Fruit fly (Drosophila melanogaster) whole organism, wandering third instar larva: ENCODE results near the gene CG10428.

Source experiments
- Abd-B ChIP-seq: fragments of >200 bp; optimal IDR thresholded peaks from 2 replicates; lab custom pipeline; 2017; ENCODE audit warnings: missing biosample characterization, missing genetic modification characterization
- CG32264 ChIP-seq: fragments of 200-800 bp; sonication (Bioruptor generic); optimal IDR thresholded peaks from 2 replicates; lab custom pipeline; 2016; ENCODE audit warnings: missing biosample characterization, missing genetic modification characterization
- CG9705 ChIP-seq: fragments of 200-800 bp; sonication (Bioruptor generic); optimal IDR thresholded peaks from 2 replicates; lab custom pipeline; 2018; ENCODE audit warnings: missing biosample characterization, mild to moderate bottlenecking, missing genetic modification characterization
- CrebA ChIP-seq: fragments of 200-800 bp; sonication (Bioruptor generic); optimal IDR thresholded peaks from 2 replicates; lab custom pipeline; 2016; ENCODE audit warnings: missing biosample characterization, mild to moderate bottlenecking, missing genetic modification characterization, borderline replicate concordance
- Dfd ChIP-seq: fragments of >200 bp; optimal IDR thresholded peaks from 2 replicates; lab custom pipeline; 2017; ENCODE audit warnings: missing biosample characterization, missing genetic modification characterization
- Dif ChIP-seq: fragments of 200-275, 200-300 bp; sonication (Bioruptor generic); optimal IDR thresholded peaks from 2 replicates; lab custom pipeline; 2018; ENCODE audit warnings: missing biosample characterization, missing genetic modification characterization; ENCODE audit not compliant: partially characterized antibody
- GATAd ChIP-seq: sonication (Bioruptor generic); optimal IDR thresholded peaks from 2 replicates; lab custom pipeline; 2016; ENCODE audit warnings: missing biosample characterization, missing genetic modification characterization
- HLH106 ChIP-seq: fragments of 200-800 bp; optimal IDR thresholded peaks from 3 replicates; lab custom pipeline; 2019; ENCODE audit warnings: missing biosample characterization, mild to moderate bottlenecking, missing genetic modification characterization, moderate library complexity
- Hnf4 ChIP-seq: fragments of 200-800 bp; sonication (Bioruptor generic); optimal IDR thresholded peaks from 2 replicates; lab custom pipeline; 2016; ENCODE audit warnings: missing biosample characterization, mild to moderate bottlenecking, missing genetic modification characterization
- Hr78 ChIP-seq: fragments of >200 bp; optimal IDR thresholded peaks from 2 replicates; lab custom pipeline; 2017; ENCODE audit warnings: missing biosample characterization, missing genetic modification characterization
- Hr83 ChIP-seq: fragments of 200-300 bp; sonication (Bioruptor generic); optimal IDR thresholded peaks from 2 replicates; lab custom pipeline; 2016; ENCODE audit warnings: missing biosample characterization, mild to moderate bottlenecking, missing genetic modification characterization, moderate library complexity; ENCODE audit not compliant: poor library complexity, severe bottlenecking
- Jra ChIP-seq: sonication (Bioruptor generic); optimal IDR thresholded peaks from 2 replicates; lab custom pipeline; 2016; ENCODE audit warnings: missing biosample characterization, missing genetic modification characterization
- Mio ChIP-seq: sonication (Bioruptor generic); optimal IDR thresholded peaks from 2 replicates; lab custom pipeline; 2016; ENCODE audit warnings: missing biosample characterization, missing genetic modification characterization
- Myc ChIP-seq: fragments of >200 bp; optimal IDR thresholded peaks from 2 replicates; lab custom pipeline; 2017
- N ChIP-seq: fragments of >200 bp; optimal IDR thresholded peaks from 2 replicates; lab custom pipeline; 2018; ENCODE audit warnings: missing biosample characterization, missing external identifiers, missing genetic modification characterization
- OdsH ChIP-seq: fragments of 200-800 bp; sonication (Bioruptor generic); optimal IDR thresholded peaks from 2 replicates; lab custom pipeline; 2016; ENCODE audit warnings: missing biosample characterization, mild to moderate bottlenecking, missing genetic modification characterization
- Rel ChIP-seq, 2 experiments: fragments of 200-800 bp; sonication (Bioruptor generic) in 1 of 2; optimal IDR thresholded peaks; 2 replicates in 1 of 2; 3 replicates in 1 of 2; lab custom pipeline; 2016 to 2019; ENCODE audit warnings: mild to moderate bottlenecking in 2 of 2, missing biosample characterization in 2 of 2, missing genetic modification characterization in 2 of 2, moderate library complexity in 1 of 2
- Sp1 ChIP-seq: fragments of 200-800 bp; sonication (Bioruptor generic); optimal IDR thresholded peaks from 3 replicates; lab custom pipeline; 2019; ENCODE audit warnings: missing biosample characterization, mild to moderate bottlenecking, missing genetic modification characterization, moderate library complexity
- Vsx2 ChIP-seq: fragments of 200-300, 225-300 bp; sonication (Bioruptor generic); optimal IDR thresholded peaks from 2 replicates; lab custom pipeline; 2018; ENCODE audit warnings: missing biosample characterization, missing genetic modification characterization; ENCODE audit not compliant: partially characterized antibody
- br ChIP-seq: fragments of 200-800 bp; sonication (Bioruptor generic); optimal IDR thresholded peaks from 2 replicates; lab custom pipeline; 2016; ENCODE audit warnings: missing biosample characterization, missing genetic modification characterization
- brk ChIP-seq: fragments of 200-800 bp; sonication (Bioruptor generic); optimal IDR thresholded peaks from 2 replicates; lab custom pipeline; 2016; ENCODE audit warnings: missing biosample characterization, mild to moderate bottlenecking, missing genetic modification characterization
- dl ChIP-seq, 2 experiments: fragments of 175-275, 200-275 bp in 1 of 2; fragments of 200-275 bp in 1 of 2; sonication (Bioruptor generic); optimal IDR thresholded peaks; lab custom pipeline; 2018; ENCODE audit warnings: mild to moderate bottlenecking in 2 of 2, missing biosample characterization in 2 of 2, missing genetic modification characterization in 2 of 2, moderate library complexity in 2 of 2; ENCODE audit not compliant: partially characterized antibody in 2 of 2, insufficient read depth in 1 of 2
- dmrt93B ChIP-seq: fragments of 200-800 bp; sonication (Bioruptor generic); optimal IDR thresholded peaks from 2 replicates; lab custom pipeline; 2018; ENCODE audit warnings: missing biosample characterization, mild to moderate bottlenecking, missing genetic modification characterization
- dsf ChIP-seq: sonication (Bioruptor generic); optimal IDR thresholded peaks from 2 replicates; lab custom pipeline; 2016; ENCODE audit warnings: missing biosample characterization, missing genetic modification characterization, borderline replicate concordance
- ey ChIP-seq: fragments of 200-800 bp; sonication (Bioruptor generic); optimal IDR thresholded peaks from 2 replicates; lab custom pipeline; 2016; ENCODE audit warnings: missing biosample characterization, missing genetic modification characterization
- foxo ChIP-seq, 2 experiments: fragments of 200-800 bp; sonication (Bioruptor generic); optimal IDR thresholded peaks; 2 replicates in 1 of 2; 3 replicates in 1 of 2; lab custom pipeline; 2016 to 2017; ENCODE audit warnings: missing biosample characterization in 2 of 2, missing genetic modification characterization in 2 of 2
- fru ChIP-seq: fragments of 200-800 bp; sonication (Bioruptor generic); optimal IDR thresholded peaks from 3 replicates; lab custom pipeline; 2016; ENCODE audit warnings: missing biosample characterization, mild to moderate bottlenecking, missing genetic modification characterization
- h ChIP-seq: fragments of 200-800 bp; sonication (Bioruptor generic); optimal IDR thresholded peaks from 3 replicates; lab custom pipeline; 2016; ENCODE audit warnings: missing biosample characterization, mild to moderate bottlenecking, missing genetic modification characterization
- jim ChIP-seq: fragments of 175-275, 200-325 bp; sonication (Bioruptor generic); optimal IDR thresholded peaks from 2 replicates; lab custom pipeline; 2016; ENCODE audit warnings: missing biosample characterization, mild to moderate bottlenecking, missing genetic modification characterization
- lola ChIP-seq: fragments of >200 bp; optimal IDR thresholded peaks from 2 replicates; lab custom pipeline; 2017; ENCODE audit warnings: missing biosample characterization, missing genetic modification characterization
- pan ChIP-seq: fragments of >200 bp; optimal IDR thresholded peaks from 2 replicates; lab custom pipeline; 2017
- psq ChIP-seq: fragments of 200-800 bp; sonication (Bioruptor generic); optimal IDR thresholded peaks from 3 replicates; lab custom pipeline; 2017; ENCODE audit warnings: missing biosample characterization, mild to moderate bottlenecking, missing genetic modification characterization, moderate library complexity
- rgr ChIP-seq: fragments of 200-800 bp; sonication (Bioruptor generic); optimal IDR thresholded peaks from 3 replicates; lab custom pipeline; 2016; ENCODE audit warnings: missing biosample characterization, mild to moderate bottlenecking, missing genetic modification characterization
- sage ChIP-seq: fragments of 200-800 bp; sonication (Bioruptor generic); optimal IDR thresholded peaks from 2 replicates; lab custom pipeline; 2016; ENCODE audit warnings: missing biosample characterization, mild to moderate bottlenecking, missing genetic modification characterization
- sv ChIP-seq: fragments of 200-800 bp; sonication (Bioruptor generic); optimal IDR thresholded peaks from 3 replicates; lab custom pipeline; 2016; ENCODE audit warnings: missing biosample characterization, missing genetic modification characterization
- tai ChIP-seq: sonication (Bioruptor generic); optimal IDR thresholded peaks from 2 replicates; lab custom pipeline; 2016; ENCODE audit warnings: missing biosample characterization, missing genetic modification characterization
- usp ChIP-seq: fragments of >200 bp; optimal IDR thresholded peaks from 2 replicates; lab custom pipeline; 2017; ENCODE audit warnings: missing biosample characterization, missing genetic modification characterization
- woc ChIP-seq: sonication (Bioruptor generic); optimal IDR thresholded peaks from 2 replicates; lab custom pipeline; 2016; ENCODE audit warnings: missing biosample characterization, mild to moderate bottlenecking, missing genetic modification characterization

The CG10428 gene

DNA sequence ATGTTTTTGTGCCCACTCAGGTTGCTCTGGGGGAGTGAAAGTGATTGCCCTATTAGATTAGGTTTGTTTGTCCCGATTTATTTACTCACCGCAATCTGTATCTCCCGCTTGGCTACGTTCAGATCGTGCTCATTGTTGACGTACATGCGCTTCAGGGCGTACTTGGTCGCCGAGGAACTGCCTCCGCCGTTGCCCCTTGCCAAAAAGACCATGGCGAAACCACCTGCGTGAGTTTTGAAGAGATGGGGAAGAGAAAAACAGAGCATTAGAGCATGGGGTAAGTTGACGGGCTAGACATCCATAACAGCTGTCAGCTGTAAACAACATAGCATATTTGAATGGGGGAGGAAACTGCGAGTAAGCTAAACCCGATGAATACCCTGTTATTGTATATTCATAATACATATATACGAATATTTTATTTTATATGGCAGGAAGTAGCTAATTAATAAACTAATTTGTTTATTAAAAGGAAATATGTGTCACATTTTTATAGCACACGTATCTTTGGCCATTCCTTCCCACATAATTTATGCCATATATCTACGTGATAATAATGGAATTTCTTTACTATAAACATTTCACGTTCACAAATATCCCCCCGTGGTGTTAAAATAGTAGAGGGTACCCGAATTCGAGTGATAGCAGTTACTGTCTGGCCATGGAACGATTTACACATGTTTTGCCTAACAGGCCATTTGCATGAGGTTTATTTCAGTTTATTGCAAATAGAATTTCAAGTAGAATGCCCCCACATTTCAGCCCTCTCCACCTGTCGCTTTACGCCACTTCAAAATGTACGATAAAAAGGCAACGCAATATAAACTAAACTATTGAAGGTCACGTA lies 16.9 kb downstream of the CG10428 start:
- TF ChIP-seq Dfd = no peak
- TF ChIP-seq Sp1 (GFP tag; lab: Kevin White, UChicago) = no peak
- TF ChIP-seq Rel (GFP tag; optimal IDR thresholded peaks at IDR 0.05; lab: Kevin White, UChicago) = no peak
- no peak for TF ChIP-seq Rel (tag; optimal IDR thresholded peaks at IDR 0.05; lab: Kevin White, UChicago)
- TF ChIP-seq ey (GFP tag; lab: Kevin White, UChicago) = no peak

DNA sequence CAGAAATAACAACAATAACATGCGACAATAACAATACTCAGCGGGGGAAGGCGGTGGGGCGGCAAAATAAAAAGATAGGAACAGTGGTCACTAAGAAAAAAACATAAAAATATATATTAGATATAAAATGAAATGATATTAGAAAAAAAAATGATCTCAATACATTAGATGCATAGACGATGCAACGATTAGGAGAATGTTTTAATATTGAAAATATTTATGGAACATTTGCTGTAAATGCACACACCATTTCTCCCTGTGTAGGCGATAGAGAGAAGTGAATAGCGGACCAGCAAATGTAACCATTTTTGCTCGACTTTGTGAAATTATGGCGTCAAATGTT lies 17.5 kb downstream of the CG10428 start:
- TF ChIP-seq Dif (GFP tag; lab: Kevin White, UChicago) = no peak
- TF ChIP-seq Hr83 (GFP tag; lab: Kevin White, UChicago) = no peak
- peak; percentile 29 for TF ChIP-seq sage (GFP tag; lab: Kevin White, UChicago)
- TF ChIP-seq h (GFP tag; lab: Kevin White, UChicago) = peak; percentile 63
- TF ChIP-seq jim (GFP tag; lab: Kevin White, UChicago) = no peak
- TF ChIP-seq GATAd = no peak
- TF ChIP-seq dmrt93B (GFP tag; lab: Kevin White, UChicago) = no peak
- TF ChIP-seq brk (GFP tag; lab: Kevin White, UChicago) = no peak
- no peak for TF ChIP-seq dsf (GFP tag; lab: Kevin White, UChicago)
- no peak for TF ChIP-seq fru (GFP tag; lab: Kevin White, UChicago)
- no peak for TF ChIP-seq Sp1 (GFP tag; lab: Kevin White, UChicago)
- TF ChIP-seq tai (GFP tag; lab: Kevin White, UChicago) = no peak
- TF ChIP-seq foxo (GFP tag; optimal IDR thresholded peaks at IDR 0.05; lab: Kevin White, UChicago) = peak in 1 of 2 experiments; percentile 32
- TF ChIP-seq CrebA (GFP tag; lab: Kevin White, UChicago) = no peak
- TF ChIP-seq usp (GFP tag; lab: Kevin White, UChicago) = no peak
- peak; percentile 20 for TF ChIP-seq HLH106 (tag; lab: Kevin White, UChicago)
- no peak for TF ChIP-seq N (GFP tag; lab: Kevin White, UChicago)
- no peak for TF ChIP-seq Rel (GFP tag; optimal IDR thresholded peaks at IDR 0.05; lab: Kevin White, UChicago)
- no peak for TF ChIP-seq Rel (tag; optimal IDR thresholded peaks at IDR 0.05; lab: Kevin White, UChicago)
- peak; percentile 76 for TF ChIP-seq sv (GFP tag; lab: Kevin White, UChicago)
- no peak for TF ChIP-seq Abd-B (GFP tag; lab: Kevin White, UChicago)
- TF ChIP-seq ey (GFP tag; lab: Kevin White, UChicago) = peak; percentile 21
- TF ChIP-seq Dfd = no peak
- TF ChIP-seq psq = no peak
- TF ChIP-seq CG32264 = no peak
- TF ChIP-seq Mio (GFP tag; lab: Kevin White, UChicago) = no peak
- no peak for TF ChIP-seq Hr78
- TF ChIP-seq Jra (GFP tag; lab: Kevin White, UChicago) = no peak
- no peak for TF ChIP-seq woc (GFP tag; lab: Kevin White, UChicago)
- TF ChIP-seq CG9705 (GFP tag; lab: Kevin White, UChicago) = no peak
- no peak for TF ChIP-seq Hnf4 (GFP tag; lab: Kevin White, UChicago)
- TF ChIP-seq pan = no peak
- TF ChIP-seq dl (GFP tag; optimal IDR thresholded peaks at IDR 0.05; lab: Kevin White, UChicago; ENCODE audit: insufficient read depth in 1 of 2, partially characterized antibody in 2 of 2) = no peak
- no peak for TF ChIP-seq Vsx2
- TF ChIP-seq rgr (GFP tag; lab: Kevin White, UChicago) = peak; percentile 25
- no peak for TF ChIP-seq Myc (lab: Kevin White, UChicago)
- no peak for TF ChIP-seq lola
- peak; percentile 33 for TF ChIP-seq br
- no peak for TF ChIP-seq OdsH
- TF ChIP-seq, all 38 proteins: peak for 8
